Fruit fly (Drosophila melanogaster) whole organism, prepupa: ENCODE measurements around the gene Nop56.

Source experiments
- eg ChIP-seq: fragments of 200-800 bp; sonication (Bioruptor generic); IDR thresholded peaks from 3 replicates; pipeline ENCODE4 v1.3.6; 2022; ENCODE audit warnings: missing biosample characterization, missing genetic modification characterization
- esn ChIP-seq: fragments of 200-800 bp; sonication (Bioruptor generic); optimal IDR thresholded peaks from 2 replicates; lab custom pipeline; 2016; ENCODE audit warnings: missing biosample characterization, mild to moderate bottlenecking, missing genetic modification characterization, moderate library complexity

- TF ChIP-seq esn (GFP tag; lab: Kevin White, UChicago) (no peak), eg (GFP tag; lab: Robert Waterston, UW) (no peak)
Measured at dm6 chr3R:22379942-22380341, 40.9 kb downstream of the Nop56 start, which contains the start of gene CG34149.
